Worm (Caenorhabditis elegans) whole organism, young adult: ENCODE results near the gene pqn-41.

Experiments used
- B0035.1 ChIP-seq: sonication (generic microtip); optimal IDR thresholded peaks from 2 replicates; lab custom pipeline; 2016; ENCODE audit warnings: missing genetic modification characterization, mild to moderate bottlenecking, missing compliant biosample characterization, missing genotype, missing genetic modification reagents
- C17E4.6 ChIP-seq: fragments of 200-800 bp; sonication (Bioruptor generic); IDR thresholded peaks from 2 replicates; pipeline ENCODE4 v1.3.6; 2022; ENCODE audit warnings: missing genetic modification reagents, missing genetic modification characterization, missing compliant biosample characterization
- F10E7.11 ChIP-seq: sonication (generic microtip); optimal IDR thresholded peaks from 2 replicates; lab custom pipeline; 2017; ENCODE audit warnings: mild to moderate bottlenecking, missing genetic modification characterization, moderate library complexity, missing compliant biosample characterization
- F37B4.10 ChIP-seq: fragments of 200-800 bp; sonication (Bioruptor generic); IDR thresholded peaks from 2 replicates; pipeline ENCODE4 v1.3.6; 2022; ENCODE audit warnings: missing genetic modification characterization, missing compliant biosample characterization
- F57A8.1 ChIP-seq: fragments of 200-800 bp; sonication (Bioruptor generic); optimal IDR thresholded peaks from 2 replicates; lab custom pipeline; 2018; ENCODE audit warnings: mild to moderate bottlenecking, missing genetic modification characterization, moderate library complexity, missing compliant biosample characterization
- F57C9.4 ChIP-seq: sonication (generic microtip); optimal IDR thresholded peaks from 2 replicates; lab custom pipeline; 2017; ENCODE audit warnings: mild to moderate bottlenecking, missing genetic modification characterization, missing compliant biosample characterization
- Y53F4B.3 ChIP-seq: fragments of 200-800 bp; sonication (Bioruptor generic); IDR thresholded peaks from 2 replicates; pipeline ENCODE4 v1.3.6; 2022; ENCODE audit warnings: missing genetic modification reagents, missing genetic modification characterization, missing compliant biosample characterization
- Y53G8AR.9 ChIP-seq: fragments of 200-800 bp; sonication (Bioruptor generic); conservative IDR thresholded peaks from 2 replicates; pipeline ENCODE4 v1.3.6; 2022; ENCODE audit warnings: missing genetic modification reagents, missing genetic modification characterization, missing compliant biosample characterization
- akir-1 ChIP-seq: fragments of 200-800 bp; sonication (Bioruptor generic); optimal IDR thresholded peaks from 2 replicates; lab custom pipeline; 2018; ENCODE audit warnings: mild to moderate bottlenecking, missing genetic modification characterization, moderate library complexity, missing compliant biosample characterization
- ama-1 ChIP-seq, 3 experiments: fragments of 150-350 bp in 1 of 3; sonication (generic microtip) in 2 of 3; optimal IDR thresholded peaks; 2 replicates each; lab custom pipeline; 2014 to 2018; ENCODE audit warnings: missing biosample characterization in 2 of 3, missing genetic modification characterization in 2 of 3, missing genetic modification reagents in 2 of 3
- aptf-2 ChIP-seq: fragments of 200-800 bp; sonication (Bioruptor generic); conservative IDR thresholded peaks from 2 replicates; pipeline ENCODE4 v1.3.6; 2022; ENCODE audit warnings: missing genetic modification reagents, missing genetic modification characterization, missing compliant biosample characterization
- aptf-3 ChIP-seq: fragments of 200-800 bp; sonication (Bioruptor generic); IDR thresholded peaks from 2 replicates; pipeline ENCODE4 v1.3.6; 2022; ENCODE audit warnings: missing genetic modification characterization, missing compliant biosample characterization
- atf-7 ChIP-seq: sonication (generic microtip); optimal IDR thresholded peaks from 2 replicates; lab custom pipeline; 2017; ENCODE audit warnings: mild to moderate bottlenecking, missing genetic modification characterization, missing compliant biosample characterization
- attf-6 ChIP-seq: fragments of 200-800 bp; sonication (Bioruptor generic); IDR thresholded peaks from 2 replicates; pipeline ENCODE4 v1.3.6; 2022; ENCODE audit warnings: missing genetic modification reagents, missing genetic modification characterization, missing compliant biosample characterization
- bed-1 ChIP-seq: fragments of 200-800 bp; sonication (Bioruptor generic); IDR thresholded peaks from 2 replicates; pipeline ENCODE4 v1.3.6; 2022; ENCODE audit warnings: missing genetic modification reagents, missing genetic modification characterization, missing compliant biosample characterization
- ccch-3 ChIP-seq: fragments of 200-800 bp; sonication (Bioruptor generic); optimal IDR thresholded peaks from 2 replicates; lab custom pipeline; 2018; ENCODE audit warnings: mild to moderate bottlenecking, missing genetic modification characterization, missing compliant biosample characterization
- ceh-100 ChIP-seq: fragments of 200-800 bp; sonication (Bioruptor generic); IDR thresholded peaks from 2 replicates; pipeline ENCODE4 v1.3.6; 2022; ENCODE audit warnings: missing genetic modification reagents, missing genetic modification characterization, missing compliant biosample characterization
- ceh-79 ChIP-seq: sonication (generic microtip); optimal IDR thresholded peaks from 2 replicates; lab custom pipeline; 2017; ENCODE audit warnings: mild to moderate bottlenecking, missing genetic modification characterization, missing compliant biosample characterization
- ceh-91 ChIP-seq: fragments of 200-800 bp; sonication (Bioruptor generic); IDR thresholded peaks from 2 replicates; pipeline ENCODE4 v1.3.6; 2022; ENCODE audit warnings: missing genetic modification reagents, missing genetic modification characterization, missing compliant biosample characterization
- dpl-1 ChIP-seq: fragments of 150-350 bp; optimal IDR thresholded peaks from 2 replicates; lab custom pipeline; 2014; ENCODE audit warnings: missing biosample characterization, missing genetic modification reagents, missing genetic modification characterization
- egrh-3 ChIP-seq: fragments of 200-800 bp; sonication (Bioruptor generic); IDR thresholded peaks from 2 replicates; pipeline ENCODE4 v1.3.6; 2022; ENCODE audit warnings: missing genetic modification reagents, missing genetic modification characterization, missing compliant biosample characterization
- ekl-4 ChIP-seq: fragments of 200-800 bp; sonication (Bioruptor generic); IDR thresholded peaks from 2 replicates; pipeline ENCODE4 v1.3.6; 2022; ENCODE audit warnings: missing genetic modification reagents, missing genetic modification characterization, missing compliant biosample characterization
- ets-4 ChIP-seq: fragments of 200-800 bp; sonication (Bioruptor generic); optimal IDR thresholded peaks from 2 replicates; lab custom pipeline; 2018; ENCODE audit warnings: mild to moderate bottlenecking, missing genetic modification characterization, missing compliant biosample characterization
- hmg-1.2 ChIP-seq: fragments of 200-800 bp; sonication (Bioruptor generic); IDR thresholded peaks from 2 replicates; pipeline ENCODE4 v1.3.6; 2022; ENCODE audit warnings: missing genetic modification reagents, missing genetic modification characterization, missing compliant biosample characterization
- hrde-1 ChIP-seq: sonication (generic microtip); optimal IDR thresholded peaks from 2 replicates; lab custom pipeline; 2016; ENCODE audit warnings: missing genetic modification characterization, mild to moderate bottlenecking, missing compliant biosample characterization, moderate library complexity, missing genotype, missing genetic modification reagents, borderline replicate concordance
- lag-1 ChIP-seq: fragments of 200-800 bp; sonication (Bioruptor generic); IDR thresholded peaks from 2 replicates; pipeline ENCODE4 v1.3.6; 2022; ENCODE audit warnings: missing genetic modification reagents, missing genetic modification characterization, missing compliant biosample characterization
- let-607 ChIP-seq, 2 experiments: fragments of 200-800 bp in 1 of 2; sonication (Bioruptor generic) in 1 of 2; sonication (generic microtip) in 1 of 2; optimal IDR thresholded peaks; 2 replicates each; lab custom pipeline; 2016 to 2018; ENCODE audit warnings: mild to moderate bottlenecking in 2 of 2, missing compliant biosample characterization in 2 of 2, missing genetic modification characterization in 2 of 2, moderate library complexity in 2 of 2, missing genotype in 1 of 2
- lin-40 ChIP-seq: sonication (generic microtip); optimal IDR thresholded peaks from 2 replicates; lab custom pipeline; 2016; ENCODE audit warnings: missing genetic modification characterization, mild to moderate bottlenecking, missing compliant biosample characterization, missing genotype, missing genetic modification reagents
- lin-54 ChIP-seq: fragments of 200-800 bp; sonication (Bioruptor generic); optimal IDR thresholded peaks from 2 replicates; lab custom pipeline; 2018; ENCODE audit warnings: mild to moderate bottlenecking, missing genetic modification characterization, missing compliant biosample characterization
- lsl-1 ChIP-seq: fragments of 200-800 bp; sonication (Bioruptor generic); optimal IDR thresholded peaks from 2 replicates; lab custom pipeline; 2018; ENCODE audit warnings: mild to moderate bottlenecking, missing genetic modification characterization, moderate library complexity, missing compliant biosample characterization
- lsy-27 ChIP-seq: sonication (generic microtip); optimal IDR thresholded peaks from 2 replicates; lab custom pipeline; 2017; ENCODE audit warnings: missing genetic modification characterization, mild to moderate bottlenecking, missing compliant biosample characterization, antibody characterized with exemption, missing genotype, borderline replicate concordance; ENCODE audit not compliant: insufficient read depth
- madf-10 ChIP-seq: sonication (generic microtip); optimal IDR thresholded peaks from 2 replicates; lab custom pipeline; 2016; ENCODE audit warnings: mild to moderate bottlenecking, missing genetic modification characterization, missing compliant biosample characterization
- madf-3 ChIP-seq: fragments of 200-800 bp; sonication (Bioruptor generic); IDR thresholded peaks from 2 replicates; pipeline ENCODE4 v1.3.6; 2022; ENCODE audit warnings: missing genetic modification reagents, missing genetic modification characterization, missing compliant biosample characterization
- madf-8 ChIP-seq: fragments of 200-800 bp; sonication (Bioruptor generic); conservative IDR thresholded peaks from 2 replicates; pipeline ENCODE4 v1.3.6; 2022; ENCODE audit warnings: missing genetic modification reagents, missing genetic modification characterization, missing compliant biosample characterization
- mes-4 ChIP-seq: sonication (generic microtip); optimal IDR thresholded peaks from 2 replicates; lab custom pipeline; 2016; ENCODE audit warnings: missing genotype, missing genetic modification characterization, missing compliant biosample characterization
- nhr-120 ChIP-seq: fragments of 200-800 bp; sonication (Bioruptor generic); IDR thresholded peaks from 2 replicates; pipeline ENCODE4 v1.3.6; 2022; ENCODE audit warnings: missing genetic modification characterization, missing compliant biosample characterization
- nhr-27 ChIP-seq: fragments of 200-800 bp; sonication (Bioruptor generic); optimal IDR thresholded peaks from 2 replicates; lab custom pipeline; 2018; ENCODE audit warnings: mild to moderate bottlenecking, missing genetic modification characterization, moderate library complexity, missing compliant biosample characterization
- nhr-80 ChIP-seq: sonication (generic microtip); optimal IDR thresholded peaks from 2 replicates; lab custom pipeline; 2016; ENCODE audit warnings: missing genetic modification characterization, missing compliant biosample characterization
- repo-1 ChIP-seq: sonication (generic microtip); optimal IDR thresholded peaks from 2 replicates; lab custom pipeline; 2017; ENCODE audit warnings: mild to moderate bottlenecking, missing genetic modification characterization, missing compliant biosample characterization
- sdz-38 ChIP-seq: sonication (generic microtip); optimal IDR thresholded peaks from 2 replicates; lab custom pipeline; 2016; ENCODE audit warnings: missing genotype, missing genetic modification characterization, missing compliant biosample characterization
- sea-2 ChIP-seq: fragments of 200-800 bp; sonication (Bioruptor generic); IDR thresholded peaks from 2 replicates; pipeline ENCODE4 v1.3.6; 2022; ENCODE audit warnings: missing genetic modification characterization, missing compliant biosample characterization
- snpc-1.3 ChIP-seq: sonication (generic microtip); optimal IDR thresholded peaks from 2 replicates; lab custom pipeline; 2017; ENCODE audit warnings: missing genetic modification characterization, mild to moderate bottlenecking, missing compliant biosample characterization, antibody characterized with exemption, moderate library complexity, missing genotype, missing genetic modification reagents; ENCODE audit not compliant: insufficient read depth
- snpc-3.4 ChIP-seq: sonication (generic microtip); optimal IDR thresholded peaks from 2 replicates; lab custom pipeline; 2017; ENCODE audit warnings: missing genetic modification characterization, mild to moderate bottlenecking, missing compliant biosample characterization, antibody characterized with exemption, moderate library complexity, missing genotype, missing genetic modification reagents
- somi-1 ChIP-seq: fragments of 200-800 bp; sonication (Bioruptor generic); optimal IDR thresholded peaks from 2 replicates; lab custom pipeline; 2018; ENCODE audit warnings: mild to moderate bottlenecking, missing genetic modification characterization, missing compliant biosample characterization
- tlf-1 ChIP-seq: fragments of 200-800 bp; sonication (Bioruptor generic); optimal IDR thresholded peaks from 2 replicates; lab custom pipeline; 2018; ENCODE audit warnings: mild to moderate bottlenecking, missing genetic modification characterization, missing compliant biosample characterization
- zfh-2 ChIP-seq: fragments of 200-800 bp; sonication (Bioruptor generic); conservative IDR thresholded peaks from 2 replicates; pipeline ENCODE4 v1.3.6; 2022; ENCODE audit warnings: missing genetic modification reagents, missing genetic modification characterization, missing compliant biosample characterization
- ztf-18 ChIP-seq: sonication (generic microtip); optimal IDR thresholded peaks from 2 replicates; lab custom pipeline; 2016; ENCODE audit warnings: missing genotype, mild to moderate bottlenecking, missing genetic modification characterization, missing compliant biosample characterization
- ztf-28 ChIP-seq: fragments of 200-800 bp; sonication (Bioruptor generic); IDR thresholded peaks from 2 replicates; pipeline ENCODE4 v1.3.6; 2022; ENCODE audit warnings: missing genetic modification reagents, missing genetic modification characterization, missing compliant biosample characterization

pqn-41 gene

ce11 chrIII:1950236-1950635 is 44.5 kb downstream of the pqn-41 start, which contains the start of the genes polh-1 and rps-22 (continued):
- TF ChIP-seq lin-40 (peak; percentile 61), F57C9.4 (tag; lab: Kevin White, UChicago) (no peak), nhr-80 (tag; lab: Kevin White, UChicago) (peak; percentile 50), sdz-38 (no peak), madf-10 (peak; percentile 2), ccch-3 (GFP tag; lab: Kevin White, UChicago) (no peak), hmg-1.2 (GFP tag; lab: Robert Waterston, UW) (peak; percentile 93), aptf-2 (GFP tag; lab: Robert Waterston, UW) (no peak), bed-1 (GFP tag; lab: Robert Waterston, UW) (no peak), nhr-27 (no peak), lsy-27 (tag; lab: Kevin White, UChicago) (no peak), Y53G8AR.9 (peak; percentile 72), madf-3 (GFP tag; lab: Robert Waterston, UW) (peak; percentile 93), ekl-4 (GFP tag; lab: Robert Waterston, UW) (peak; percentile 63), ets-4 (GFP tag; lab: Kevin White, UChicago) (no peak), aptf-3 (GFP tag; lab: Robert Waterston, UW) (no peak), dpl-1 (peak; percentile 90), ztf-18 (tag; lab: Kevin White, UChicago) (peak; percentile 40), mes-4 (tag; lab: Kevin White, UChicago) (no peak), C17E4.6 (GFP tag; lab: Robert Waterston, UW) (no peak), B0035.1 (tag; lab: Kevin White, UChicago) (no peak), nhr-120 (GFP tag; lab: Robert Waterston, UW) (no peak), ceh-91 (peak; percentile 49; the same call in 1 of the 2 replicates), tlf-1 (peak; percentile 68), madf-8 (GFP tag; lab: Robert Waterston, UW) (0 out of 2 replicates have a peak, but pooled peaks have one; percentile 15), sea-2 (GFP tag; lab: Robert Waterston, UW) (no peak), ceh-79 (tag; lab: Kevin White, UChicago) (no peak), repo-1 (no peak), F57A8.1 (GFP tag; lab: Kevin White, UChicago) (no peak), snpc-3.4 (tag; lab: Kevin White, UChicago) (peak; percentile 78), lin-54 (peak; percentile 96), atf-7 (tag; lab: Kevin White, UChicago) (no peak), somi-1 (GFP tag; lab: Kevin White, UChicago) (no peak), F10E7.11 (no peak), lag-1 (no peak), hrde-1 (tag; lab: Kevin White, UChicago) (no peak), zfh-2 (GFP tag; lab: Robert Waterston, UW) (no peak), F37B4.10 (no peak), ztf-28 (GFP tag; lab: Robert Waterston, UW) (0 out of 2 replicates have a peak, but pooled peaks have one; percentile 22), akir-1 (GFP tag; lab: Kevin White, UChicago) (no peak), ceh-100 (GFP tag; lab: Robert Waterston, UW) (0 out of 2 replicates have a peak, but pooled peaks have one; percentile 36), ama-1 (optimal IDR thresholded peaks at IDR 0.05; lab: Kevin White, UChicago) (no peak), ama-1 (GFP tag; optimal IDR thresholded peaks at IDR 0.05; lab: Kevin White, UChicago) (no peak), snpc-1.3 (tag; lab: Kevin White, UChicago) (peak; percentile 48), egrh-3 (GFP tag; lab: Robert Waterston, UW) (no peak), lsl-1 (GFP tag; lab: Kevin White, UChicago) (peak; percentile 61), let-607 (tag; optimal IDR thresholded peaks at IDR 0.05; lab: Kevin White, UChicago) (no peak), attf-6 (GFP tag; lab: Robert Waterston, UW) (no peak), Y53F4B.3 (GFP tag; lab: Robert Waterston, UW) (no peak)
